Fruit fly (Drosophila melanogaster) whole organism, embryonic: ENCODE results near the gene Srp19.

ENCODE experiments used
- Ada2b ChIP-seq: fragments of 200-800 bp; sonication (Bioruptor generic); IDR thresholded peaks from 2 replicates; pipeline ENCODE4 v1.3.6; 2022; ENCODE audit warnings: missing biosample characterization, missing genetic modification characterization
- Asciz ChIP-seq: fragments of 200-800 bp; sonication (Bioruptor generic); optimal IDR thresholded peaks from 2 replicates; lab custom pipeline; 2017; ENCODE audit warnings: missing biosample characterization, mild to moderate bottlenecking, missing genetic modification characterization, missing genetic modification reagents
- Awh ChIP-seq: fragments of 200-800 bp; sonication (Bioruptor generic); IDR thresholded peaks from 2 replicates; pipeline ENCODE4, ENCODE4 v1.3.6; 2022; ENCODE audit warnings: missing biosample characterization, missing genetic modification characterization
- BEAF-32 ChIP-seq: fragments of 200-800 bp; sonication (Bioruptor generic); optimal IDR thresholded peaks from 3 replicates; lab custom pipeline; 2017; ENCODE audit warnings: missing biosample characterization, missing genetic modification characterization, mild to moderate bottlenecking, moderate library complexity, missing genetic modification reagents
- Blimp-1 ChIP-seq: fragments of 200-800 bp; sonication (Bioruptor generic); optimal IDR thresholded peaks from 3 replicates; lab custom pipeline; 2018; ENCODE audit warnings: missing biosample characterization, missing genetic modification characterization, mild to moderate bottlenecking, moderate library complexity, missing genetic modification reagents
- CG10654 ChIP-seq: fragments of 200-800 bp; sonication (Bioruptor generic); optimal IDR thresholded peaks from 2 replicates; lab custom pipeline; 2016; ENCODE audit warnings: missing biosample characterization, missing genetic modification characterization
- CG11093 ChIP-seq: fragments of 200-800 bp; sonication (Bioruptor generic); IDR thresholded peaks from 3 replicates; pipeline ENCODE4 v1.3.6; 2022; ENCODE audit warnings: missing biosample characterization, missing genetic modification characterization
- CG14860 ChIP-seq: fragments of 200-800 bp; sonication (Bioruptor generic); IDR thresholded peaks from 3 replicates; pipeline ENCODE4 v1.3.6; 2022; ENCODE audit warnings: missing biosample characterization, missing genetic modification characterization; ENCODE audit not compliant: partially characterized antibody
- CG17359 ChIP-seq: fragments of 200-800 bp; sonication (Bioruptor generic); optimal IDR thresholded peaks from 3 replicates; lab custom pipeline; 2018; ENCODE audit warnings: missing biosample characterization, mild to moderate bottlenecking, missing genetic modification characterization, moderate library complexity
- CG18476 ChIP-seq: fragments of 200-800 bp; sonication (Bioruptor generic); optimal IDR thresholded peaks from 2 replicates; lab custom pipeline; 2016; ENCODE audit warnings: missing biosample characterization, mild to moderate bottlenecking, missing genetic modification characterization
- CG2202 ChIP-seq: fragments of 200-800 bp; sonication (Bioruptor generic); optimal IDR thresholded peaks from 2 replicates; lab custom pipeline; 2018; ENCODE audit warnings: missing biosample characterization, mild to moderate bottlenecking, missing genetic modification characterization
- CG3163 ChIP-seq: fragments of 200-800 bp; sonication (Bioruptor generic); optimal IDR thresholded peaks from 3 replicates; lab custom pipeline; 2016; ENCODE audit warnings: missing biosample characterization, missing genetic modification characterization
- CG3995 ChIP-seq: fragments of 200-800 bp; sonication (Bioruptor generic); optimal IDR thresholded peaks from 3 replicates; lab custom pipeline; 2016; ENCODE audit warnings: missing biosample characterization, missing genetic modification characterization
- CG42726 ChIP-seq: fragments of 200-800 bp; sonication (Bioruptor generic); IDR thresholded peaks from 2 replicates; pipeline ENCODE4 v1.3.6; 2022; ENCODE audit warnings: missing biosample characterization, missing genetic modification characterization; ENCODE audit not compliant: partially characterized antibody
- CG7556 ChIP-seq: fragments of 200-800 bp; sonication (Bioruptor generic); optimal IDR thresholded peaks from 2 replicates; lab custom pipeline; 2017; ENCODE audit warnings: missing biosample characterization, mild to moderate bottlenecking, missing genetic modification characterization
- CG9609 ChIP-seq: fragments of 200-800 bp; sonication (Bioruptor generic); optimal IDR thresholded peaks from 3 replicates; lab custom pipeline; 2016; ENCODE audit warnings: missing biosample characterization, missing genetic modification characterization
- CG9727 ChIP-seq: fragments of 200-800 bp; sonication (Bioruptor generic); optimal IDR thresholded peaks from 3 replicates; lab custom pipeline; 2017; ENCODE audit warnings: missing biosample characterization, mild to moderate bottlenecking, missing genetic modification characterization
- Dll ChIP-seq: fragments of 200-800 bp; sonication (Bioruptor generic); IDR thresholded peaks from 4 replicates; pipeline ENCODE4 v1.3.6; 2022; ENCODE audit warnings: missing biosample characterization, missing genetic modification characterization; ENCODE audit not compliant: partially characterized antibody
- E2f1 ChIP-seq: fragments of 200-800 bp; sonication (Bioruptor generic); IDR thresholded peaks from 2 replicates; pipeline ENCODE4 v1.3.6; 2022; ENCODE audit warnings: missing biosample characterization, missing genetic modification characterization
- Elba2 ChIP-seq: fragments of 200-800 bp; sonication (Bioruptor generic); optimal IDR thresholded peaks from 3 replicates; lab custom pipeline; 2016; ENCODE audit warnings: missing biosample characterization, missing genetic modification characterization
- HmgZ ChIP-seq: fragments of 200-800 bp; sonication (Bioruptor generic); optimal IDR thresholded peaks from 2 replicates; lab custom pipeline; 2018; ENCODE audit warnings: missing biosample characterization, mild to moderate bottlenecking, missing genetic modification characterization
- Mad ChIP-seq: fragments of 200-800 bp; sonication (Bioruptor generic); optimal IDR thresholded peaks from 2 replicates; lab custom pipeline; 2016; ENCODE audit warnings: missing biosample characterization, missing genetic modification characterization
- Optix ChIP-seq: fragments of 200-800 bp; sonication (Bioruptor generic); IDR thresholded peaks from 3 replicates; pipeline ENCODE4 v1.3.6; 2022; ENCODE audit warnings: missing biosample characterization, missing genetic modification characterization
- Poxn ChIP-seq: fragments of 200-800 bp; sonication (Bioruptor generic); IDR thresholded peaks from 2 replicates; pipeline ENCODE4 v1.3.6; 2022; ENCODE audit warnings: missing biosample characterization, missing genetic modification characterization
- Scr ChIP-seq: fragments of 200-800 bp; sonication (Bioruptor generic); IDR thresholded peaks from 2 replicates; pipeline ENCODE4 v1.3.6; 2022; ENCODE audit warnings: missing biosample characterization, missing genetic modification characterization; ENCODE audit not compliant: partially characterized antibody
- Sin3A ChIP-seq: fragments of >200 bp; optimal IDR thresholded peaks from 2 replicates; lab custom pipeline; 2018
- Sox100B ChIP-seq: fragments of 200-800 bp; sonication (Bioruptor generic); optimal IDR thresholded peaks from 3 replicates; lab custom pipeline; 2018; ENCODE audit warnings: missing biosample characterization, mild to moderate bottlenecking, missing genetic modification characterization
- Taf1 ChIP-seq: fragments of 200-800 bp; sonication (Bioruptor generic); IDR thresholded peaks from 2 replicates; pipeline ENCODE4 v1.3.6; 2022; ENCODE audit warnings: missing biosample characterization, missing genetic modification characterization
- Tbp ChIP-seq: fragments of >200 bp; optimal IDR thresholded peaks from 2 replicates; lab custom pipeline; 2018; ENCODE audit warnings: missing biosample characterization, missing genetic modification characterization
- Xrp1 ChIP-seq: fragments of 200-800 bp; sonication (Bioruptor generic); IDR thresholded peaks from 2 replicates; pipeline ENCODE4 v1.3.6; 2022; ENCODE audit warnings: missing biosample characterization, missing genetic modification characterization
- al ChIP-seq: fragments of 200-800 bp; sonication (Bioruptor generic); IDR thresholded peaks from 2 replicates; pipeline ENCODE4 v1.3.6; 2022; ENCODE audit warnings: missing biosample characterization, missing genetic modification characterization
- amos ChIP-seq: fragments of 200-800 bp; sonication (Bioruptor generic); IDR thresholded peaks from 2 replicates; pipeline ENCODE4 v1.3.6; 2022; ENCODE audit warnings: missing biosample characterization, missing genetic modification characterization; ENCODE audit not compliant: partially characterized antibody
- bcd ChIP-seq: fragments of 200-800 bp; sonication (Bioruptor generic); optimal IDR thresholded peaks from 2 replicates; lab custom pipeline; 2017; ENCODE audit warnings: missing biosample characterization, mild to moderate bottlenecking, missing genetic modification characterization
- dan ChIP-seq: fragments of 200-800 bp; sonication (Bioruptor generic); IDR thresholded peaks from 2 replicates; pipeline ENCODE4 v1.3.6; 2022; ENCODE audit warnings: missing biosample characterization, missing genetic modification characterization
- dmrt11E ChIP-seq: fragments of 200-800 bp; sonication (Bioruptor generic); optimal IDR thresholded peaks from 3 replicates; lab custom pipeline; 2018; ENCODE audit warnings: missing biosample characterization, mild to moderate bottlenecking, missing genetic modification characterization, moderate library complexity
- en ChIP-seq: fragments of 200-800 bp; sonication (Bioruptor generic); optimal IDR thresholded peaks from 2 replicates; lab custom pipeline; 2016; ENCODE audit warnings: missing biosample characterization, missing genetic modification characterization
- ewg ChIP-seq: fragments of 200-800 bp; sonication (Bioruptor generic); optimal IDR thresholded peaks from 3 replicates; lab custom pipeline; 2017; ENCODE audit warnings: mild to moderate bottlenecking, missing biosample characterization, missing genetic modification reagents, missing genetic modification characterization
- gfzf ChIP-seq: fragments of 200-800 bp; sonication (Bioruptor generic); optimal IDR thresholded peaks from 2 replicates; lab custom pipeline; 2016; ENCODE audit warnings: missing biosample characterization, mild to moderate bottlenecking, missing genetic modification characterization, moderate library complexity
- lilli ChIP-seq: fragments of 200-800 bp; sonication (Bioruptor generic); optimal IDR thresholded peaks from 3 replicates; lab custom pipeline; 2016; ENCODE audit warnings: missing biosample characterization, missing genetic modification characterization
- lmd ChIP-seq: fragments of 200-800 bp; sonication (Bioruptor generic); IDR thresholded peaks from 2 replicates; pipeline ENCODE4 v1.3.6; 2022; ENCODE audit warnings: missing biosample characterization, missing genetic modification characterization
- mam ChIP-seq: fragments of 200-800 bp; sonication (Bioruptor generic); optimal IDR thresholded peaks from 3 replicates; lab custom pipeline; 2016; ENCODE audit warnings: missing biosample characterization, missing genetic modification characterization
- nerfin-1 ChIP-seq: fragments of 200-800 bp; sonication (Bioruptor generic); optimal IDR thresholded peaks from 3 replicates; lab custom pipeline; 2019; ENCODE audit warnings: missing biosample characterization, mild to moderate bottlenecking, missing genetic modification characterization, moderate library complexity
- phol ChIP-seq: fragments of 200-800 bp; sonication (Bioruptor generic); optimal IDR thresholded peaks from 3 replicates; lab custom pipeline; 2018; ENCODE audit warnings: missing biosample characterization, mild to moderate bottlenecking, missing genetic modification characterization, moderate library complexity
- pum ChIP-seq: fragments of 200-800 bp; sonication (Bioruptor generic); optimal IDR thresholded peaks from 2 replicates; lab custom pipeline; 2016; ENCODE audit warnings: missing biosample characterization, missing genetic modification characterization
- repo ChIP-seq: fragments of 200-800 bp; sonication (Bioruptor generic); optimal IDR thresholded peaks from 2 replicates; lab custom pipeline; 2016; ENCODE audit warnings: missing biosample characterization, missing genetic modification characterization
- sc ChIP-seq, 3 experiments: fragments of >200 bp in 2 of 3; fragments of 200-800 bp in 1 of 3; sonication (Bioruptor generic) in 1 of 3; optimal IDR thresholded peaks; 2 replicates in 2 of 3; 3 replicates in 1 of 3; lab custom pipeline; 2017; ENCODE audit warnings: mild to moderate bottlenecking in 1 of 3, missing biosample characterization in 1 of 3, missing genetic modification characterization in 1 of 3, missing genetic modification reagents in 1 of 3
- sd ChIP-seq: fragments of 200-800 bp; sonication (Bioruptor generic); optimal IDR thresholded peaks from 3 replicates; lab custom pipeline; 2018; ENCODE audit warnings: missing biosample characterization, mild to moderate bottlenecking, missing genetic modification characterization, moderate library complexity
- sr ChIP-seq: fragments of 200-800 bp; sonication (Bioruptor generic); IDR thresholded peaks from 3 replicates; pipeline ENCODE4 v1.3.6; 2022; ENCODE audit warnings: missing biosample characterization, missing genetic modification characterization
- ssp ChIP-seq: fragments of 200-800 bp; sonication (Bioruptor generic); IDR thresholded peaks from 2 replicates; pipeline ENCODE4 v1.3.6; 2022; ENCODE audit warnings: missing biosample characterization, missing genetic modification characterization
- tin ChIP-seq: fragments of 200-800 bp; sonication (Bioruptor generic); optimal IDR thresholded peaks from 3 replicates; lab custom pipeline; 2016; ENCODE audit warnings: missing biosample characterization, missing genetic modification characterization

The Srp19 gene

dm6 chr3L:7360324-7360852, 12.6 kb upstream of the Srp19 start, which contains the start of gene Sec63 (continued):
- TF ChIP-seq lmd (peak; percentile 56; the same call in 1 of the 2 replicates), ssp (GFP tag; lab: Robert Waterston, UW) (0 out of 2 replicates have a peak, but pooled peaks have one; percentile 30), sc (optimal IDR thresholded peaks at IDR 0.05; lab: Kevin White, UChicago) (no peak), sc (GFP tag; optimal IDR thresholded peaks at IDR 0.05; lab: Kevin White, UChicago) (peak; percentile 4), CG9727 (peak; percentile 20), repo (GFP tag; lab: Kevin White, UChicago) (peak; percentile 6), CG2202 (tag; lab: Kevin White, UChicago) (no peak), CG7556 (GFP tag; lab: Kevin White, UChicago) (no peak), BEAF-32 (GFP tag; lab: Kevin White, UChicago) (peak; percentile 84), Ada2b (GFP tag; lab: Robert Waterston, UW) (0 out of 2 replicates have a peak, but pooled peaks have one; percentile 4), amos (peak; percentile 92), CG11093 (GFP tag; lab: Robert Waterston, UW) (no peak), CG42726 (GFP tag; lab: Robert Waterston, UW) (peak; percentile 94), E2f1 (GFP tag; lab: Robert Waterston, UW) (no peak; the same call in 1 of the 2 replicates), CG14860 (GFP tag; lab: Robert Waterston, UW) (peak; percentile 80), HmgZ (peak; percentile 8), bcd (GFP tag; lab: Kevin White, UChicago) (peak; percentile 33), ewg (GFP tag; lab: Kevin White, UChicago) (peak; percentile 44), Dll (GFP tag; lab: Robert Waterston, UW) (peak; percentile 74), Asciz (GFP tag; lab: Kevin White, UChicago) (peak; percentile 22), Sin3A (lab: Kevin White, UChicago) (peak; percentile 59), Mad (GFP tag; lab: Kevin White, UChicago) (no peak), Poxn (no peak), Xrp1 (GFP tag; lab: Robert Waterston, UW) (peak; percentile 71), sd (tag; lab: Kevin White, UChicago) (peak; percentile 19), lilli (GFP tag; lab: Kevin White, UChicago) (peak; percentile 51), CG3163 (GFP tag; lab: Kevin White, UChicago) (no peak), Tbp (GFP tag; lab: Kevin White, UChicago) (no peak), CG9609 (GFP tag; lab: Kevin White, UChicago) (peak; percentile 10), Elba2 (GFP tag; lab: Kevin White, UChicago) (no peak), Awh (GFP tag; lab: Robert Waterston, UW) (0 out of 2 replicates have a peak, but pooled peaks have one; percentile 29), CG17359 (tag; lab: Kevin White, UChicago) (peak; percentile 49), CG10654 (GFP tag; lab: Kevin White, UChicago) (no peak), CG18476 (GFP tag; lab: Kevin White, UChicago) (no peak), dmrt11E (tag; lab: Kevin White, UChicago) (no peak), sr (GFP tag; lab: Robert Waterston, UW) (no peak), nerfin-1 (tag; lab: Kevin White, UChicago) (peak; percentile 21), Scr (GFP tag; lab: Robert Waterston, UW) (peak; percentile 79), tin (GFP tag; lab: Kevin White, UChicago) (peak; percentile 7), gfzf (peak; percentile 13), CG3995 (GFP tag; lab: Kevin White, UChicago) (peak; percentile 27), phol (tag; lab: Kevin White, UChicago) (peak; percentile 82), mam (peak; percentile 60), Sox100B (GFP tag; lab: Kevin White, UChicago) (peak; percentile 34), Blimp-1 (GFP tag; lab: Kevin White, UChicago) (no peak), Optix (GFP tag; lab: Robert Waterston, UW) (no peak), al (peak; percentile 62), Taf1 (GFP tag; lab: Robert Waterston, UW) (peak; percentile 48; the same call in 1 of the 2 replicates), en (GFP tag; lab: Kevin White, UChicago) (no peak), dan (GFP tag; lab: Robert Waterston, UW) (no peak), pum (no peak)
